Fruit fly (Drosophila melanogaster) whole organism, embryonic: Measurements from ENCODE around the gene CG8319.

Source experiments
- Awh ChIP-seq: fragments of 200-800 bp; sonication (Bioruptor generic); IDR thresholded peaks from 2 replicates; pipeline ENCODE4, ENCODE4 v1.3.6; 2022; ENCODE audit warnings: missing biosample characterization, missing genetic modification characterization
- Blimp-1 ChIP-seq: fragments of 200-800 bp; sonication (Bioruptor generic); optimal IDR thresholded peaks from 3 replicates; lab custom pipeline; 2018; ENCODE audit warnings: missing biosample characterization, missing genetic modification characterization, mild to moderate bottlenecking, moderate library complexity, missing genetic modification reagents
- CG12769 ChIP-seq: fragments of 200-800 bp; sonication (Bioruptor generic); optimal IDR thresholded peaks from 2 replicates; lab custom pipeline; 2019; ENCODE audit warnings: missing biosample characterization, mild to moderate bottlenecking, missing genetic modification characterization, moderate library complexity
- CG13775 ChIP-seq: fragments of 200-800 bp; sonication (Bioruptor generic); optimal IDR thresholded peaks from 3 replicates; lab custom pipeline; 2017; ENCODE audit warnings: missing biosample characterization, mild to moderate bottlenecking, missing genetic modification characterization
- CG14014 ChIP-seq: fragments of 200-800 bp; sonication (Bioruptor generic); IDR thresholded peaks from 2 replicates; pipeline ENCODE4 v1.3.6; 2022; ENCODE audit warnings: missing biosample characterization, missing genetic modification characterization
- CG15011 ChIP-seq: fragments of 200-800 bp; sonication (Bioruptor generic); optimal IDR thresholded peaks from 3 replicates; lab custom pipeline; 2018; ENCODE audit warnings: missing biosample characterization, mild to moderate bottlenecking, missing genetic modification characterization
- CG16813 ChIP-seq: fragments of 200-800 bp; sonication (Bioruptor generic); IDR thresholded peaks from 3 replicates; pipeline ENCODE4 v1.3.6; 2022; ENCODE audit warnings: missing biosample characterization, missing genetic modification characterization; ENCODE audit not compliant: partially characterized antibody
- CG17612 ChIP-seq: fragments of 200-800 bp; sonication (Bioruptor generic); IDR thresholded peaks from 2 replicates; pipeline ENCODE4 v1.3.6; 2022; ENCODE audit warnings: missing biosample characterization, missing genetic modification characterization
- CG31365 ChIP-seq: fragments of 200-800 bp; sonication (Bioruptor generic); optimal IDR thresholded peaks from 2 replicates; lab custom pipeline; 2018; ENCODE audit warnings: missing biosample characterization, mild to moderate bottlenecking, missing genetic modification characterization
- CG9215 ChIP-seq: fragments of 200-800 bp; sonication (Bioruptor generic); IDR thresholded peaks from 2 replicates; pipeline ENCODE4 v1.3.6; 2022; ENCODE audit warnings: missing biosample characterization, missing genetic modification characterization
- CG9727 ChIP-seq: fragments of 200-800 bp; sonication (Bioruptor generic); optimal IDR thresholded peaks from 3 replicates; lab custom pipeline; 2017; ENCODE audit warnings: missing biosample characterization, mild to moderate bottlenecking, missing genetic modification characterization
- CG9797 ChIP-seq: fragments of 200-800 bp; sonication (Bioruptor generic); optimal IDR thresholded peaks from 3 replicates; lab custom pipeline; 2018; ENCODE audit warnings: missing biosample characterization, mild to moderate bottlenecking, missing genetic modification characterization
- Gsc ChIP-seq: fragments of 200-800 bp; sonication (Bioruptor generic); IDR thresholded peaks from 2 replicates; pipeline ENCODE4 v1.3.6; 2022; ENCODE audit warnings: missing biosample characterization, missing genetic modification characterization
- Gug ChIP-seq: fragments of 200-800 bp; sonication (Bioruptor generic); IDR thresholded peaks from 4 replicates; pipeline ENCODE4 v1.3.6; 2022; ENCODE audit warnings: missing biosample characterization, missing genetic modification characterization
- H15 ChIP-seq: fragments of 200-800 bp; sonication (Bioruptor generic); IDR thresholded peaks from 3 replicates; pipeline ENCODE4 v1.3.6; 2022; ENCODE audit warnings: missing biosample characterization, missing genetic modification characterization
- Hey ChIP-seq: fragments of 200-800 bp; sonication (Bioruptor generic); optimal IDR thresholded peaks from 3 replicates; lab custom pipeline; 2018; ENCODE audit warnings: missing biosample characterization, mild to moderate bottlenecking, missing genetic modification characterization
- MTF-1 ChIP-seq: fragments of 200-800 bp; sonication (Bioruptor generic); optimal IDR thresholded peaks from 2 replicates; lab custom pipeline; 2018; ENCODE audit warnings: missing biosample characterization, mild to moderate bottlenecking, missing genetic modification characterization, borderline replicate concordance
- Med ChIP-seq: fragments of 200-800 bp; sonication (Bioruptor generic); peaks from one replicate; lab custom pipeline; 2016; ENCODE audit warnings: missing biosample characterization, missing genetic modification characterization, mild to moderate bottlenecking, inconsistent platforms, moderate library complexity
- abd-A ChIP-seq: fragments of 200-800 bp; sonication (Bioruptor generic); optimal IDR thresholded peaks from 3 replicates; lab custom pipeline; 2019; ENCODE audit warnings: missing biosample characterization, mild to moderate bottlenecking, missing genetic modification characterization, moderate library complexity
- cas ChIP-seq: fragments of 200-800 bp; sonication (Bioruptor generic); IDR thresholded peaks from 2 replicates; pipeline ENCODE4 v1.3.6; 2022; ENCODE audit warnings: missing biosample characterization, missing genetic modification characterization
- emc ChIP-seq: fragments of 200-800 bp; sonication (Bioruptor generic); optimal IDR thresholded peaks from 2 replicates; lab custom pipeline; 2016; ENCODE audit warnings: missing biosample characterization, missing genetic modification characterization
- ems ChIP-seq: fragments of 200-800 bp; sonication (Bioruptor generic); optimal IDR thresholded peaks from 3 replicates; lab custom pipeline; 2016; ENCODE audit warnings: missing biosample characterization, missing genetic modification characterization
- fu2 ChIP-seq: fragments of 200-800 bp; sonication (Bioruptor generic); optimal IDR thresholded peaks from 2 replicates; lab custom pipeline; 2016; ENCODE audit warnings: missing biosample characterization, missing genetic modification characterization
- grau ChIP-seq: fragments of 200-800 bp; optimal IDR thresholded peaks from 3 replicates; lab custom pipeline; 2019; ENCODE audit warnings: missing biosample characterization, mild to moderate bottlenecking, missing genetic modification characterization, moderate library complexity
- grn ChIP-seq: fragments of 200-800 bp; sonication (Bioruptor generic); optimal IDR thresholded peaks from 3 replicates; lab custom pipeline; 2017; ENCODE audit warnings: missing biosample characterization, missing genetic modification characterization
- jing ChIP-seq: fragments of 200-800 bp; sonication (Bioruptor generic); optimal IDR thresholded peaks from 2 replicates; lab custom pipeline; 2018; ENCODE audit warnings: missing biosample characterization, mild to moderate bottlenecking, missing genetic modification characterization
- klu ChIP-seq: fragments of 200-800 bp; sonication (Bioruptor generic); IDR thresholded peaks from 2 replicates; pipeline ENCODE4 v1.3.6; 2022; ENCODE audit warnings: missing biosample characterization, missing genetic modification characterization
- nmo ChIP-seq: fragments of 200-800 bp; sonication (Bioruptor generic); optimal IDR thresholded peaks from 2 replicates; lab custom pipeline; 2018; ENCODE audit warnings: missing biosample characterization, mild to moderate bottlenecking, missing genetic modification characterization, moderate library complexity
- oc ChIP-seq: fragments of 200-800 bp; sonication (Bioruptor generic); optimal IDR thresholded peaks from 2 replicates; lab custom pipeline; 2018; ENCODE audit warnings: missing biosample characterization, mild to moderate bottlenecking, missing genetic modification characterization, moderate library complexity
- ranshi ChIP-seq: fragments of 200-800 bp; sonication (Bioruptor generic); IDR thresholded peaks from 2 replicates; pipeline ENCODE4 v1.3.6; 2022; ENCODE audit warnings: missing biosample characterization, missing genetic modification characterization
- repo ChIP-seq: fragments of 200-800 bp; sonication (Bioruptor generic); optimal IDR thresholded peaks from 2 replicates; lab custom pipeline; 2016; ENCODE audit warnings: missing biosample characterization, missing genetic modification characterization
- row ChIP-seq: fragments of 200-800 bp; sonication (Bioruptor generic); IDR thresholded peaks from 3 replicates; pipeline ENCODE4 v1.3.6; 2022; ENCODE audit warnings: missing biosample characterization, missing genetic modification characterization
- run ChIP-seq: fragments of 200-800 bp; sonication (Bioruptor generic); optimal IDR thresholded peaks from 3 replicates; lab custom pipeline; 2018; ENCODE audit warnings: missing biosample characterization, mild to moderate bottlenecking, missing genetic modification characterization
- sens ChIP-seq: fragments of 200-800 bp; sonication (Bioruptor generic); peaks from one replicate; lab custom pipeline; 2016; ENCODE audit warnings: missing biosample characterization, missing genetic modification characterization
- sima ChIP-seq: fragments of 200-800 bp; sonication (Bioruptor generic); optimal IDR thresholded peaks from 2 replicates; lab custom pipeline; 2016; ENCODE audit warnings: missing biosample characterization, missing genetic modification characterization
- slbo ChIP-seq: fragments of 200-800 bp; sonication (Bioruptor generic); IDR thresholded peaks from 2 replicates; pipeline ENCODE4 v1.3.6; 2022; ENCODE audit warnings: missing biosample characterization, missing genetic modification characterization
- sqz ChIP-seq: fragments of 200-800 bp; sonication (Bioruptor generic); optimal IDR thresholded peaks from 3 replicates; lab custom pipeline; 2018; ENCODE audit warnings: missing biosample characterization, mild to moderate bottlenecking, missing genetic modification characterization
- sug ChIP-seq: fragments of 200-800 bp; optimal IDR thresholded peaks from 2 replicates; lab custom pipeline; 2019; ENCODE audit warnings: missing biosample characterization, mild to moderate bottlenecking, missing genetic modification characterization, moderate library complexity
- vvl ChIP-seq: fragments of 200-800 bp; sonication (Bioruptor generic); IDR thresholded peaks from 2 replicates; pipeline ENCODE4 v1.3.6; 2022; ENCODE audit warnings: missing biosample characterization, missing genetic modification characterization
- zen ChIP-seq: fragments of 200-800 bp; sonication (Bioruptor generic); optimal IDR thresholded peaks from 3 replicates; lab custom pipeline; 2018; ENCODE audit warnings: missing biosample characterization, mild to moderate bottlenecking, missing genetic modification characterization, moderate library complexity

Gene CG8319

DNA sequence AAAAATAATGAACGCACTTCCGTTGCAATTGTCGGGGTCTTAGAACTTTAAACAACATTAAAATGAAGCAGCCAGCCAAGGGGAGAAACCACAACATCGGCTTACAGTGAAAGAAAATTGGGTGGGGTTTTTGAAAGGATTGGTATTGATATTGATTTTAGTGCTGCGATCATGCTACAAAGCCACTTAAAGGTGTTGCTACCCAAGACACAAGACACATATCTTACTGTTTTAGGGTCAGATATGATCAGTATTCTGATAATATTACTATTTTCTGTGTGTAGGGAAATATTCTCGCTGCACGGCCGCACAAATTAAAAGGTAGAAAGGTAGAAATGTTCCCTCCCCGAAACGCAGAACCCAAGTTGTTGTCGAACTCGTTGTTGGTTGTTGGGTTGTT is 22.0 kb upstream of the CG8319 start (continued):
- TF ChIP-seq CG12769 (tag; lab: Kevin White, UChicago), result no peak
- TF ChIP-seq grau (tag; lab: Kevin White, UChicago), result peak; percentile 28
- no peak for TF ChIP-seq jing (GFP tag; lab: Kevin White, UChicago)
- TF ChIP-seq Hey (tag; lab: Kevin White, UChicago), result no peak
- no peak for TF ChIP-seq fu2 (GFP tag; lab: Kevin White, UChicago)
- no peak for TF ChIP-seq CG17612
- no peak for TF ChIP-seq CG9797 (GFP tag; lab: Kevin White, UChicago)
- peak; percentile 44 for TF ChIP-seq CG13775 (GFP tag; lab: Kevin White, UChicago)
- TF ChIP-seq CG9727 (GFP tag; lab: Kevin White, UChicago), result peak; percentile 74
- TF ChIP-seq MTF-1 (GFP tag; lab: Kevin White, UChicago), result peak; percentile 13
- TF ChIP-seq Gsc, result no peak
- TF ChIP-seq CG31365, result no peak
- no peak for TF ChIP-seq repo (GFP tag; lab: Kevin White, UChicago)
- TF ChIP-seq nmo (GFP tag; lab: Kevin White, UChicago), result peak; percentile 63
- TF ChIP-seq zen, result no peak
- TF ChIP-seq ranshi (GFP tag; lab: Robert Waterston, UW), result no peak
- TF ChIP-seq run (tag; lab: Kevin White, UChicago), result no peak
- no peak for TF ChIP-seq emc
- TF ChIP-seq CG16813 (GFP tag; lab: Robert Waterston, UW), result no peak

DNA sequence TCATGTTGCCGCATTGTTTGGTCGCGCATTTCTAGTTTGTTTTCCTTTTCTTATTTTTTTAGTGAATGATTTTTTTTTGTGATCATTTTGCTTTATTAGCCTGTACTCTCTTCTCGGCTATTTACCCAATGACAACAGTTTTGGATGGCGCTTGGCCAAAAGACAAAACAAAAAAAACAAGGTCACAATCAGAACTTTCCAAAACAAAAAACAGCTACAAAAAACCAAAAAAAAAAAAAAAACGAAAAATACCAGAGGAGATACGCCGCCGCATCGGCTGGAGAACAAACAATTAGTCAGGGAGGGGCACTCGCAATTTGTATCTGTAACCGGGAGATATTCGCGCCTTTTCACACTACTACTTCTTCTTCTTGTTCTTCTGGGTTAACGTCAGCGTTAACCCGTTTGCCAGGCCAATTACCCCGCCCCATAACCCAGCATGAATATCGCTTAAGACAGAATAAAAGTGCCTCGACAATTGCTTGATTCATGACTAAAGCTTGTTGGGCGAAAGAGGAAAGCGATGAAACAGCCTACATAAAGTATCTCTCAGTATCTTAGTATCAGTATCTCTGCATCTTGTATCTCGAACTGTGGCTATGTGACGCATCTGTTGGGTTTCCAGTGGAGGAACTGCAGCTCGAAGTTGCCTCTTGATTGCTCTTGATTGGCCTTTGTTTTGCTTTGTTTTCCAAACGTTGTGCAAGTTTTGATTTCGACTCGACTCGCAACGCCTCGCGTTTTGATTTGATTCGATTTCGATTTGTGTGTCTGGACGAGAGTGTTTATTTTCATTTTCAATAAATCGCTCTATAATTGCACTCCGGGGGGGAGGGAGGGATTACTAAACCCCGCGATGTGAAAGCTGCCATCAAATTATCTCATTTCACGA is 20.0 kb upstream of the CG8319 start:
- TF ChIP-seq sens (GFP tag; lab: Kevin White, UChicago), result peak; percentile 62
- no peak for TF ChIP-seq slbo
- no peak for TF ChIP-seq zen
- no peak for TF ChIP-seq klu (GFP tag; lab: Robert Waterston, UW)
- peak; percentile 11 for TF ChIP-seq oc
- no peak for TF ChIP-seq CG15011 (GFP tag; lab: Kevin White, UChicago)
- no peak for TF ChIP-seq CG9215
- no peak for TF ChIP-seq cas (GFP tag; lab: Robert Waterston, UW)
- TF ChIP-seq sima (GFP tag; lab: Kevin White, UChicago), result no peak
- TF ChIP-seq Awh (GFP tag; lab: Robert Waterston, UW), result peak; percentile 90
- peak; percentile 19; the same call in 1 of the 2 replicates for TF ChIP-seq vvl (GFP tag; lab: Robert Waterston, UW)
- no peak for TF ChIP-seq CG14014 (GFP tag; lab: Robert Waterston, UW)
- peak; percentile 46 for TF ChIP-seq grn (GFP tag; lab: Kevin White, UChicago)
- peak; percentile 71 for TF ChIP-seq abd-A (tag; lab: Kevin White, UChicago)
- no peak for TF ChIP-seq H15
- TF ChIP-seq sqz (GFP tag; lab: Kevin White, UChicago), result no peak
- peak; percentile 14 for TF ChIP-seq Med (GFP tag; lab: Kevin White, UChicago)
- TF ChIP-seq sug, result no peak
- TF ChIP-seq Gug, result no peak
- no peak for TF ChIP-seq row (GFP tag; lab: Robert Waterston, UW)
- no peak for TF ChIP-seq ems (GFP tag; lab: Kevin White, UChicago)
- TF ChIP-seq Blimp-1 (GFP tag; lab: Kevin White, UChicago), result peak; percentile 5
